Fruit fly (Drosophila melanogaster) whole organism, embryonic: ENCODE data around the gene CG13843.

Experiments
- CG10147 ChIP-seq: fragments of 200-800 bp; sonication (Bioruptor generic); optimal IDR thresholded peaks from 2 replicates; lab custom pipeline; 2019; ENCODE audit warnings: missing biosample characterization, mild to moderate bottlenecking, missing genetic modification characterization, moderate library complexity
- CG11560 ChIP-seq: fragments of 200-800 bp; sonication (Bioruptor generic); IDR thresholded peaks from 3 replicates; pipeline ENCODE4 v1.3.6; 2022; ENCODE audit warnings: missing biosample characterization, missing genetic modification characterization
- CG12659 ChIP-seq: fragments of 200-800 bp; sonication (Bioruptor generic); optimal IDR thresholded peaks from 3 replicates; lab custom pipeline; 2017; ENCODE audit warnings: mild to moderate bottlenecking, missing biosample characterization, missing genetic modification reagents, missing genetic modification characterization
- CG13894 ChIP-seq: fragments of 200-800 bp; sonication (Bioruptor generic); optimal IDR thresholded peaks from 3 replicates; lab custom pipeline; 2018; ENCODE audit warnings: missing biosample characterization, mild to moderate bottlenecking, missing genetic modification characterization, moderate library complexity
- CG1529 ChIP-seq: fragments of 200-800 bp; sonication (Bioruptor generic); optimal IDR thresholded peaks from 3 replicates; lab custom pipeline; 2018; ENCODE audit warnings: missing biosample characterization, missing genetic modification characterization
- CG15479 ChIP-seq: fragments of 200-800 bp; sonication (Bioruptor generic); optimal IDR thresholded peaks from 3 replicates; lab custom pipeline; 2019; ENCODE audit warnings: missing biosample characterization, mild to moderate bottlenecking, missing genetic modification characterization, moderate library complexity
- CG1647 ChIP-seq: fragments of 200-800 bp; sonication (Bioruptor generic); optimal IDR thresholded peaks from 3 replicates; lab custom pipeline; 2016; ENCODE audit warnings: missing biosample characterization, missing genetic modification characterization
- CG17328 ChIP-seq: fragments of 200-800 bp; sonication (Bioruptor generic); IDR thresholded peaks from 2 replicates; pipeline ENCODE4 v1.3.6; 2022; ENCODE audit warnings: missing biosample characterization, missing genetic modification characterization
- CG18262 ChIP-seq: fragments of 200-800 bp; optimal IDR thresholded peaks from 3 replicates; lab custom pipeline; 2019; ENCODE audit warnings: missing biosample characterization, mild to moderate bottlenecking, missing genetic modification characterization, moderate library complexity
- CG2678 ChIP-seq: fragments of 200-800 bp; sonication (Bioruptor generic); optimal IDR thresholded peaks from 3 replicates; lab custom pipeline; 2019; ENCODE audit warnings: missing biosample characterization, mild to moderate bottlenecking, missing genetic modification characterization, moderate library complexity
- CG2712 ChIP-seq: fragments of 200-800 bp; optimal IDR thresholded peaks from 3 replicates; lab custom pipeline; 2019; ENCODE audit warnings: missing biosample characterization, mild to moderate bottlenecking, missing genetic modification characterization, moderate library complexity
- CG3163 ChIP-seq: fragments of 200-800 bp; sonication (Bioruptor generic); optimal IDR thresholded peaks from 3 replicates; lab custom pipeline; 2016; ENCODE audit warnings: missing biosample characterization, missing genetic modification characterization
- CG3281 ChIP-seq: fragments of 200-800 bp; sonication (Bioruptor generic); optimal IDR thresholded peaks from 3 replicates; lab custom pipeline; 2017; ENCODE audit warnings: missing biosample characterization, mild to moderate bottlenecking, missing genetic modification characterization
- CG33213 ChIP-seq: fragments of 200-800 bp; sonication (Bioruptor generic); optimal IDR thresholded peaks from 3 replicates; lab custom pipeline; 2016; ENCODE audit warnings: missing biosample characterization, missing genetic modification characterization
- CG4730 ChIP-seq: fragments of 200-800 bp; sonication (Bioruptor generic); IDR thresholded peaks from 2 replicates; pipeline ENCODE4 v1.3.6; 2022; ENCODE audit warnings: missing biosample characterization, missing genetic modification characterization
- CG6791 ChIP-seq: fragments of 200-800 bp; sonication (Bioruptor generic); IDR thresholded peaks from 3 replicates; pipeline ENCODE4 v1.3.6; 2022; ENCODE audit warnings: missing biosample characterization, missing genetic modification characterization; ENCODE audit not compliant: partially characterized antibody
- CG8359 ChIP-seq: fragments of 200-800 bp; sonication (Bioruptor generic); optimal IDR thresholded peaks from 2 replicates; lab custom pipeline; 2017; ENCODE audit warnings: missing biosample characterization, mild to moderate bottlenecking, missing genetic modification characterization, borderline replicate concordance
- CG8944 ChIP-seq: fragments of 200-800 bp; sonication (Bioruptor generic); optimal IDR thresholded peaks from 3 replicates; lab custom pipeline; 2016; ENCODE audit warnings: missing biosample characterization, missing genetic modification characterization
- Dref ChIP-seq: fragments of 200-800 bp; sonication (Bioruptor generic); IDR thresholded peaks from 2 replicates; pipeline ENCODE4 v1.3.6; 2022; ENCODE audit warnings: missing biosample characterization, missing genetic modification characterization
- Drgx ChIP-seq: fragments of 200-800 bp; sonication (Bioruptor generic); IDR thresholded peaks from 2 replicates; pipeline ENCODE4 v1.3.6; 2022; ENCODE audit warnings: missing biosample characterization, missing genetic modification characterization
- E2f2 ChIP-seq: fragments of 200-800 bp; sonication (Bioruptor generic); IDR thresholded peaks from 2 replicates; pipeline ENCODE4 v1.3.6; 2022; ENCODE audit warnings: missing biosample characterization, missing genetic modification characterization
- MBD-R2 ChIP-seq: fragments of 200-800 bp; sonication (Bioruptor generic); IDR thresholded peaks from 2 replicates; pipeline ENCODE4 v1.3.6; 2022; ENCODE audit warnings: missing biosample characterization, missing genetic modification characterization
- Mad ChIP-seq: fragments of 200-800 bp; sonication (Bioruptor generic); optimal IDR thresholded peaks from 2 replicates; lab custom pipeline; 2016; ENCODE audit warnings: missing biosample characterization, missing genetic modification characterization
- Max ChIP-seq: fragments of 200-800 bp; sonication (Bioruptor generic); optimal IDR thresholded peaks from 2 replicates; lab custom pipeline; 2016; ENCODE audit warnings: missing biosample characterization, mild to moderate bottlenecking, missing genetic modification characterization
- NC2β ChIP-seq: fragments of 200-800 bp; sonication (Bioruptor generic); optimal IDR thresholded peaks from 2 replicates; lab custom pipeline; 2016; ENCODE audit warnings: missing biosample characterization, missing genetic modification characterization
- NK7.1 ChIP-seq: fragments of 200-800 bp; sonication (Bioruptor generic); optimal IDR thresholded peaks from 3 replicates; lab custom pipeline; 2016; ENCODE audit warnings: missing biosample characterization, missing genetic modification characterization
- Oaz ChIP-seq: fragments of 200-800 bp; sonication (Bioruptor generic); IDR thresholded peaks from 2 replicates; pipeline ENCODE4 v1.3.6; 2022; ENCODE audit warnings: missing biosample characterization, missing genetic modification characterization
- Opbp ChIP-seq: fragments of 200-800 bp; sonication (Bioruptor generic); IDR thresholded peaks from 3 replicates; pipeline ENCODE4 v1.3.6; 2022; ENCODE audit warnings: missing biosample characterization, missing genetic modification characterization; ENCODE audit not compliant: partially characterized antibody
- Poxn ChIP-seq: fragments of 200-800 bp; sonication (Bioruptor generic); IDR thresholded peaks from 2 replicates; pipeline ENCODE4 v1.3.6; 2022; ENCODE audit warnings: missing biosample characterization, missing genetic modification characterization
- Sin3A ChIP-seq: fragments of >200 bp; optimal IDR thresholded peaks from 2 replicates; lab custom pipeline; 2018
- Sry-β ChIP-seq: fragments of 200-800 bp; sonication (Bioruptor generic); optimal IDR thresholded peaks from 2 replicates; lab custom pipeline; 2018; ENCODE audit warnings: missing biosample characterization, mild to moderate bottlenecking, missing genetic modification characterization, moderate library complexity
- TFAM ChIP-seq: fragments of 200-800 bp; sonication (Bioruptor generic); optimal IDR thresholded peaks from 2 replicates; lab custom pipeline; 2017; ENCODE audit warnings: missing biosample characterization, missing genetic modification characterization, inconsistent platforms
- ato ChIP-seq: fragments of 200-800 bp; sonication (Bioruptor generic); IDR thresholded peaks from 2 replicates; pipeline ENCODE4 v1.3.6; 2022; ENCODE audit warnings: missing biosample characterization, missing genetic modification characterization; ENCODE audit not compliant: partially characterized antibody
- cg ChIP-seq: fragments of 200-800 bp; sonication (Bioruptor generic); optimal IDR thresholded peaks from 3 replicates; lab custom pipeline; 2019; ENCODE audit warnings: missing biosample characterization, mild to moderate bottlenecking, missing genetic modification characterization, moderate library complexity
- chm ChIP-seq: fragments of 200-800 bp; sonication (Bioruptor generic); IDR thresholded peaks from 2 replicates; pipeline ENCODE4 v1.3.6; 2022; ENCODE audit warnings: missing biosample characterization, missing genetic modification characterization
- crc ChIP-seq: fragments of 200-800 bp; sonication (Bioruptor generic); optimal IDR thresholded peaks from 2 replicates; lab custom pipeline; 2016; ENCODE audit warnings: missing biosample characterization, missing genetic modification characterization
- dan ChIP-seq: fragments of 200-800 bp; sonication (Bioruptor generic); IDR thresholded peaks from 2 replicates; pipeline ENCODE4 v1.3.6; 2022; ENCODE audit warnings: missing biosample characterization, missing genetic modification characterization
- ems ChIP-seq: fragments of 200-800 bp; sonication (Bioruptor generic); optimal IDR thresholded peaks from 3 replicates; lab custom pipeline; 2016; ENCODE audit warnings: missing biosample characterization, missing genetic modification characterization
- ewg ChIP-seq: fragments of 200-800 bp; sonication (Bioruptor generic); optimal IDR thresholded peaks from 3 replicates; lab custom pipeline; 2017; ENCODE audit warnings: mild to moderate bottlenecking, missing biosample characterization, missing genetic modification reagents, missing genetic modification characterization
- gem ChIP-seq: fragments of 200-800 bp; sonication (Bioruptor generic); optimal IDR thresholded peaks from 2 replicates; lab custom pipeline; 2019; ENCODE audit warnings: missing biosample characterization, mild to moderate bottlenecking, missing genetic modification characterization, moderate library complexity
- gfzf ChIP-seq: fragments of 200-800 bp; sonication (Bioruptor generic); optimal IDR thresholded peaks from 2 replicates; lab custom pipeline; 2016; ENCODE audit warnings: missing biosample characterization, mild to moderate bottlenecking, missing genetic modification characterization, moderate library complexity
- hbn ChIP-seq: fragments of 200-800 bp; sonication (Bioruptor generic); IDR thresholded peaks from 2 replicates; pipeline ENCODE4 v1.3.6; 2022; ENCODE audit warnings: missing biosample characterization, missing genetic modification characterization; ENCODE audit not compliant: partially characterized antibody
- ind ChIP-seq: fragments of 200-800 bp; sonication (Bioruptor generic); optimal IDR thresholded peaks from 3 replicates; lab custom pipeline; 2016; ENCODE audit warnings: missing biosample characterization, missing genetic modification characterization
- insv ChIP-seq, 2 experiments: fragments of 200-800 bp; sonication (Bioruptor generic); optimal IDR thresholded peaks; 3 replicates each; lab custom pipeline; 2016 to 2018; ENCODE audit warnings: missing biosample characterization in 2 of 2, missing genetic modification characterization in 2 of 2
- jumu ChIP-seq: fragments of 200-800 bp; sonication (Bioruptor generic); optimal IDR thresholded peaks from 3 replicates; lab custom pipeline; 2016; ENCODE audit warnings: missing biosample characterization, missing genetic modification characterization
- nerfin-2 ChIP-seq: fragments of 200-800 bp; sonication (Bioruptor generic); IDR thresholded peaks from 2 replicates; pipeline ENCODE4 v1.3.6; 2022; ENCODE audit warnings: missing biosample characterization, missing genetic modification characterization; ENCODE audit not compliant: partially characterized antibody
- pzg ChIP-seq: fragments of 200-800 bp; sonication (Bioruptor generic); optimal IDR thresholded peaks from 3 replicates; lab custom pipeline; 2018; ENCODE audit warnings: missing biosample characterization, mild to moderate bottlenecking, missing genetic modification characterization, moderate library complexity
- sima ChIP-seq: fragments of 200-800 bp; sonication (Bioruptor generic); optimal IDR thresholded peaks from 2 replicates; lab custom pipeline; 2016; ENCODE audit warnings: missing biosample characterization, missing genetic modification characterization
- tin ChIP-seq: fragments of 200-800 bp; sonication (Bioruptor generic); optimal IDR thresholded peaks from 3 replicates; lab custom pipeline; 2016; ENCODE audit warnings: missing biosample characterization, missing genetic modification characterization
- tna ChIP-seq: fragments of 200-800 bp; sonication (Bioruptor generic); IDR thresholded peaks from 2 replicates; pipeline ENCODE4 v1.3.6; 2022; ENCODE audit warnings: missing biosample characterization, missing genetic modification characterization; ENCODE audit not compliant: partially characterized antibody

The CG13843 gene

DNA sequence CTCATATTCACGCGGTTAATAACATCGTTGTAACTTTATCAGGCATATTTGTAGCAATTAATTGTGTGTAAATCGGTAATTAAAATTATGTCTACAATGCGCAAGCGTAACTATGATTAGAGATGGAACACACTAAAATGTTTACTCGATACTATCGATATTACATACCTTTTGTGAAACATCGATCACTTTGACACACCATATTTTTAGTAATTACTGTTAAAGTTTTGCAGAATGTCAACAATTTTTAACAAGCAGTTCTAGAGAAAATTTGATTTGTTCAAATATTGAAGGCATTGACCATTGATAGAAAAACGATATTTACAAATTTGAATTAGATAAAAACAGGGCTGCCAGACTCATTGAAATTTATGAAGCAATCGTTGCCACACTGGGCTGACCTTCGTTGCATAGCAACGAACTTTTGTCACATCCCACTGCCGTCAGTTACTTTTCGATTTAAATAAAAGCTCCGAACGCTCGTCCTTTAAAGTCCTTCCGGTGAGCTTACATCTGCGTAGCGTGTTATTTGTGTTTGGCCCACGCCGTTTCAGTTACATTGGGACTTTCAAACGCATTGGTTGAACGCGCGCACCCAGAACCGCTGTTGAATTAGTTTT is 30.1 kb downstream of the CG13843 start, which contains the start of the genes loco and wake (continued):
- TF ChIP-seq NK7.1 (GFP tag; lab: Kevin White, UChicago) (no peak), Sry-β (GFP tag; lab: Kevin White, UChicago) (no peak), CG10147 (no peak), CG11560 (tag; lab: Robert Waterston, UW) (no peak), Mad (GFP tag; lab: Kevin White, UChicago) (peak; percentile 16), CG2712 (tag; lab: Kevin White, UChicago) (peak; percentile 38), dan (GFP tag; lab: Robert Waterston, UW) (no peak), CG3281 (GFP tag; lab: Kevin White, UChicago) (no peak), CG1529 (GFP tag; lab: Kevin White, UChicago) (no peak), tin (GFP tag; lab: Kevin White, UChicago) (no peak), Drgx (no peak), CG8359 (GFP tag; lab: Kevin White, UChicago) (peak; percentile 14), ato (GFP tag; lab: Robert Waterston, UW) (peak; percentile 71; the same call in 1 of the 2 replicates), CG33213 (GFP tag; lab: Kevin White, UChicago) (peak; percentile 83), Dref (GFP tag; lab: Robert Waterston, UW) (peak; percentile 71), Poxn (GFP tag; lab: Robert Waterston, UW) (no peak), pzg (GFP tag; lab: Kevin White, UChicago) (peak; percentile 86), MBD-R2 (peak; percentile 42), CG1647 (no peak), crc (GFP tag; lab: Kevin White, UChicago) (no peak), gem (tag; lab: Kevin White, UChicago) (no peak), CG17328 (GFP tag; lab: Robert Waterston, UW) (no peak), CG3163 (GFP tag; lab: Kevin White, UChicago) (peak; percentile 4), sima (GFP tag; lab: Kevin White, UChicago) (no peak), Opbp (GFP tag; lab: Robert Waterston, UW) (peak; percentile 82; the same call in 2 of the 3 replicates), CG2678 (tag; lab: Kevin White, UChicago) (peak; percentile 7), jumu (GFP tag; lab: Kevin White, UChicago) (peak; percentile 16), nerfin-2 (GFP tag; lab: Robert Waterston, UW) (peak; percentile 55), tna (peak; percentile 69; the same call in 1 of the 2 replicates), CG4730 (GFP tag; lab: Robert Waterston, UW) (no peak), CG15479 (GFP tag; lab: Kevin White, UChicago) (peak; percentile 88), CG8944 (GFP tag; lab: Kevin White, UChicago) (peak; percentile 1), gfzf (GFP tag; lab: Kevin White, UChicago) (peak; percentile 35), CG12659 (peak; percentile 52), E2f2 (GFP tag; lab: Robert Waterston, UW) (peak; percentile 83), CG18262 (tag; lab: Kevin White, UChicago) (peak; percentile 5), cg (GFP tag; lab: Kevin White, UChicago) (peak; percentile 28), NC2β (GFP tag; lab: Kevin White, UChicago) (no peak), Max (GFP tag; lab: Kevin White, UChicago) (no peak), ewg (GFP tag; lab: Kevin White, UChicago) (peak; percentile 98), ind (no peak), chm (GFP tag; lab: Robert Waterston, UW) (no peak), Sin3A (lab: Kevin White, UChicago) (peak; percentile 71), hbn (GFP tag; lab: Robert Waterston, UW) (peak; percentile 94), CG13894 (tag; lab: Kevin White, UChicago) (peak; percentile 19), TFAM (GFP tag; lab: Kevin White, UChicago) (no peak), CG6791 (GFP tag; lab: Robert Waterston, UW) (peak; percentile 75; the same call in 2 of the 3 replicates), Oaz (GFP tag; lab: Robert Waterston, UW) (no peak), insv (GFP tag; optimal IDR thresholded peaks at IDR 0.05; lab: Kevin White, UChicago) (peak in 1 of 2 experiments; percentile 39), ems (GFP tag; lab: Kevin White, UChicago) (peak; percentile 5)
